Fruit fly (Drosophila melanogaster) whole organism, embryonic: ENCODE data around the gene pHCl-1.

ENCODE experiments used
- ATbp ChIP-seq: fragments of 200-800 bp; sonication (Bioruptor generic); optimal IDR thresholded peaks from 2 replicates; lab custom pipeline; 2017; ENCODE audit warnings: missing biosample characterization, mild to moderate bottlenecking, missing genetic modification characterization, missing genetic modification reagents
- Blimp-1 ChIP-seq: fragments of 200-800 bp; sonication (Bioruptor generic); optimal IDR thresholded peaks from 3 replicates; lab custom pipeline; 2018; ENCODE audit warnings: missing biosample characterization, missing genetic modification characterization, mild to moderate bottlenecking, moderate library complexity, missing genetic modification reagents
- CG11247 ChIP-seq: fragments of 200-800 bp; sonication (Bioruptor generic); IDR thresholded peaks from 2 replicates; pipeline ENCODE4 v1.3.6; 2022; ENCODE audit warnings: missing biosample characterization, missing genetic modification characterization
- CG12299 ChIP-seq: fragments of 200-800 bp; sonication (Bioruptor generic); optimal IDR thresholded peaks from 2 replicates; lab custom pipeline; 2018; ENCODE audit warnings: missing biosample characterization, mild to moderate bottlenecking, missing genetic modification characterization
- CG15269 ChIP-seq: fragments of 200-800 bp; sonication (Bioruptor generic); optimal IDR thresholded peaks from 2 replicates; lab custom pipeline; 2018; ENCODE audit warnings: missing biosample characterization, mild to moderate bottlenecking, missing genetic modification characterization, moderate library complexity
- CG1529 ChIP-seq: fragments of 200-800 bp; sonication (Bioruptor generic); optimal IDR thresholded peaks from 3 replicates; lab custom pipeline; 2018; ENCODE audit warnings: missing biosample characterization, missing genetic modification characterization
- CG1647 ChIP-seq: fragments of 200-800 bp; sonication (Bioruptor generic); optimal IDR thresholded peaks from 3 replicates; lab custom pipeline; 2016; ENCODE audit warnings: missing biosample characterization, missing genetic modification characterization
- CG16779 ChIP-seq: fragments of 200-800 bp; sonication (Bioruptor generic); IDR thresholded peaks from 2 replicates; pipeline ENCODE4 v1.3.6; 2022; ENCODE audit warnings: missing biosample characterization, missing genetic modification characterization
- CG17361 ChIP-seq: fragments of 200-800 bp; sonication (Bioruptor generic); IDR thresholded peaks from 3 replicates; pipeline ENCODE4 v1.3.6; 2022; ENCODE audit warnings: missing biosample characterization, missing genetic modification characterization
- CG17829 ChIP-seq: fragments of 200-800 bp; optimal IDR thresholded peaks from 2 replicates; lab custom pipeline; 2019; ENCODE audit warnings: missing biosample characterization, mild to moderate bottlenecking, missing genetic modification characterization, moderate library complexity
- CG1792 ChIP-seq: fragments of 200-800 bp; sonication (Bioruptor generic); optimal IDR thresholded peaks from 2 replicates; lab custom pipeline; 2016; ENCODE audit warnings: missing biosample characterization, missing genetic modification characterization
- CG18764 ChIP-seq: fragments of 200-800 bp; sonication (Bioruptor generic); optimal IDR thresholded peaks from 3 replicates; lab custom pipeline; 2016; ENCODE audit warnings: missing biosample characterization, missing genetic modification characterization
- CG30431 ChIP-seq: fragments of 200-800 bp; sonication (Bioruptor generic); optimal IDR thresholded peaks from 2 replicates; lab custom pipeline; 2017; ENCODE audit warnings: missing biosample characterization, missing genetic modification characterization
- CG3407 ChIP-seq: fragments of 200-800 bp; sonication (Bioruptor generic); optimal IDR thresholded peaks from 2 replicates; lab custom pipeline; 2018; ENCODE audit warnings: missing biosample characterization, mild to moderate bottlenecking, missing genetic modification characterization
- CG4328 ChIP-seq: fragments of 200-800 bp; sonication (Bioruptor generic); optimal IDR thresholded peaks from 3 replicates; lab custom pipeline; 2017; ENCODE audit warnings: missing biosample characterization, missing genetic modification reagents, missing genetic modification characterization
- CG4730 ChIP-seq: fragments of 200-800 bp; sonication (Bioruptor generic); IDR thresholded peaks from 2 replicates; pipeline ENCODE4 v1.3.6; 2022; ENCODE audit warnings: missing biosample characterization, missing genetic modification characterization
- CG5180 ChIP-seq: fragments of 200-800 bp; sonication (Bioruptor generic); optimal IDR thresholded peaks from 3 replicates; lab custom pipeline; 2017; ENCODE audit warnings: missing biosample characterization, missing genetic modification characterization, mild to moderate bottlenecking, moderate library complexity, missing genetic modification reagents
- CG5953 ChIP-seq: fragments of 200-800 bp; sonication (Bioruptor generic); IDR thresholded peaks from 2 replicates; pipeline ENCODE4 v1.3.6; 2022; ENCODE audit warnings: missing biosample characterization, missing genetic modification characterization
- CG6791 ChIP-seq: fragments of 200-800 bp; sonication (Bioruptor generic); IDR thresholded peaks from 3 replicates; pipeline ENCODE4 v1.3.6; 2022; ENCODE audit warnings: missing biosample characterization, missing genetic modification characterization; ENCODE audit not compliant: partially characterized antibody
- CG8924 ChIP-seq: fragments of 200-800 bp; optimal IDR thresholded peaks from 3 replicates; lab custom pipeline; 2019; ENCODE audit warnings: missing biosample characterization, mild to moderate bottlenecking, missing genetic modification characterization, moderate library complexity
- D19A ChIP-seq: fragments of 200-800 bp; optimal IDR thresholded peaks from 3 replicates; lab custom pipeline; 2019; ENCODE audit warnings: missing biosample characterization, mild to moderate bottlenecking, missing genetic modification characterization, moderate library complexity
- Deaf1 ChIP-seq: fragments of 200-800 bp; optimal IDR thresholded peaks from 3 replicates; lab custom pipeline; 2019; ENCODE audit warnings: missing biosample characterization, mild to moderate bottlenecking, missing genetic modification characterization, moderate library complexity
- Dfd ChIP-seq, 2 experiments: fragments of >200 bp; optimal IDR thresholded peaks; 2 replicates each; lab custom pipeline; 2017; ENCODE audit warnings: missing biosample characterization in 2 of 2, missing genetic modification characterization in 2 of 2
- Elba2 ChIP-seq: fragments of 200-800 bp; sonication (Bioruptor generic); optimal IDR thresholded peaks from 3 replicates; lab custom pipeline; 2016; ENCODE audit warnings: missing biosample characterization, missing genetic modification characterization
- H15 ChIP-seq: fragments of 200-800 bp; sonication (Bioruptor generic); IDR thresholded peaks from 3 replicates; pipeline ENCODE4 v1.3.6; 2022; ENCODE audit warnings: missing biosample characterization, missing genetic modification characterization
- HmgD ChIP-seq: fragments of 200-800 bp; sonication (Bioruptor generic); optimal IDR thresholded peaks from 3 replicates; lab custom pipeline; 2016; ENCODE audit warnings: missing biosample characterization, missing genetic modification characterization
- MESR4 ChIP-seq: fragments of 200-800 bp; sonication (Bioruptor generic); optimal IDR thresholded peaks from 2 replicates; lab custom pipeline; 2018; ENCODE audit warnings: missing biosample characterization, mild to moderate bottlenecking, missing genetic modification characterization, moderate library complexity
- MTF-1 ChIP-seq: fragments of 200-800 bp; sonication (Bioruptor generic); optimal IDR thresholded peaks from 2 replicates; lab custom pipeline; 2018; ENCODE audit warnings: missing biosample characterization, mild to moderate bottlenecking, missing genetic modification characterization, borderline replicate concordance
- Mad ChIP-seq: fragments of 200-800 bp; sonication (Bioruptor generic); optimal IDR thresholded peaks from 2 replicates; lab custom pipeline; 2016; ENCODE audit warnings: missing biosample characterization, missing genetic modification characterization
- Nf-YB ChIP-seq: fragments of 200-800 bp; sonication (Bioruptor generic); optimal IDR thresholded peaks from 3 replicates; lab custom pipeline; 2019; ENCODE audit warnings: missing biosample characterization, mild to moderate bottlenecking, missing genetic modification characterization, moderate library complexity
- Ravus ChIP-seq: fragments of 200-800 bp; sonication (Bioruptor generic); IDR thresholded peaks from 2 replicates; pipeline ENCODE4 v1.3.6; 2022; ENCODE audit warnings: missing biosample characterization, missing genetic modification characterization
- Xbp1 ChIP-seq: fragments of 200-800 bp; sonication (Bioruptor generic); optimal IDR thresholded peaks from 3 replicates; lab custom pipeline; 2016; ENCODE audit warnings: missing biosample characterization, mild to moderate bottlenecking, missing genetic modification characterization
- ab ChIP-seq: fragments of 200-800 bp; sonication (Bioruptor generic); optimal IDR thresholded peaks from 2 replicates; lab custom pipeline; 2016; ENCODE audit warnings: missing biosample characterization, missing genetic modification characterization
- abd-A ChIP-seq: fragments of 200-800 bp; sonication (Bioruptor generic); optimal IDR thresholded peaks from 3 replicates; lab custom pipeline; 2019; ENCODE audit warnings: missing biosample characterization, mild to moderate bottlenecking, missing genetic modification characterization, moderate library complexity
- cad ChIP-seq: fragments of >200 bp; optimal IDR thresholded peaks from 2 replicates; lab custom pipeline; 2017; ENCODE audit warnings: missing biosample characterization, missing genetic modification characterization
- chinmo ChIP-seq: fragments of 200-800 bp; sonication (Bioruptor generic); IDR thresholded peaks from 4 replicates; pipeline ENCODE4 v1.3.6; 2022; ENCODE audit warnings: missing biosample characterization, missing genetic modification characterization; ENCODE audit not compliant: partially characterized antibody
- corto ChIP-seq: fragments of 200-800 bp; sonication (Bioruptor generic); optimal IDR thresholded peaks from 2 replicates; lab custom pipeline; 2016; ENCODE audit warnings: missing biosample characterization, mild to moderate bottlenecking, missing genetic modification characterization, moderate library complexity
- danr ChIP-seq: fragments of 200-800 bp; sonication (Bioruptor generic); IDR thresholded peaks from 2 replicates; pipeline ENCODE4 v1.3.6; 2022; ENCODE audit warnings: missing biosample characterization, missing genetic modification characterization
- eve ChIP-seq, 2 experiments: fragments of >200 bp; optimal IDR thresholded peaks; 2 replicates each; lab custom pipeline; 2017; ENCODE audit warnings: missing biosample characterization in 2 of 2, missing genetic modification characterization in 2 of 2
- gce ChIP-seq: fragments of 200-800 bp; sonication (Bioruptor generic); IDR thresholded peaks from 3 replicates; pipeline ENCODE4 v1.3.6; 2022; ENCODE audit warnings: missing biosample characterization, missing genetic modification characterization
- gsb-n ChIP-seq: fragments of 200-800 bp; sonication (Bioruptor generic); optimal IDR thresholded peaks from 3 replicates; lab custom pipeline; 2018; ENCODE audit warnings: missing biosample characterization, mild to moderate bottlenecking, missing genetic modification characterization
- h ChIP-seq: fragments of >200 bp; optimal IDR thresholded peaks from 2 replicates; lab custom pipeline; 2017
- her ChIP-seq: fragments of 200-800 bp; sonication (Bioruptor generic); optimal IDR thresholded peaks from 2 replicates; lab custom pipeline; 2016; ENCODE audit warnings: missing biosample characterization, missing genetic modification characterization
- oc ChIP-seq: fragments of 200-800 bp; sonication (Bioruptor generic); optimal IDR thresholded peaks from 2 replicates; lab custom pipeline; 2018; ENCODE audit warnings: missing biosample characterization, mild to moderate bottlenecking, missing genetic modification characterization, moderate library complexity
- pita ChIP-seq: fragments of 200-800 bp; sonication (Bioruptor generic); optimal IDR thresholded peaks from 2 replicates; lab custom pipeline; 2017; ENCODE audit warnings: missing biosample characterization, mild to moderate bottlenecking, missing genetic modification characterization
- sima ChIP-seq: fragments of 200-800 bp; sonication (Bioruptor generic); optimal IDR thresholded peaks from 2 replicates; lab custom pipeline; 2016; ENCODE audit warnings: missing biosample characterization, missing genetic modification characterization
- so ChIP-seq: fragments of 200-800 bp; sonication (Bioruptor generic); IDR thresholded peaks from 3 replicates; pipeline ENCODE4 v1.3.6; 2022; ENCODE audit warnings: missing biosample characterization, missing genetic modification characterization
- stc ChIP-seq: fragments of 200-800 bp; sonication (Bioruptor generic); IDR thresholded peaks from 2 replicates; pipeline ENCODE4 v1.3.6; 2022; ENCODE audit warnings: missing biosample characterization, missing genetic modification characterization
- tap ChIP-seq: fragments of 200-800 bp; optimal IDR thresholded peaks from 3 replicates; lab custom pipeline; 2019; ENCODE audit warnings: missing biosample characterization, mild to moderate bottlenecking, missing genetic modification characterization, moderate library complexity
- tll ChIP-seq, 2 experiments: fragments of 200-800 bp in 1 of 2; fragments of >200 bp in 1 of 2; sonication (Bioruptor generic) in 1 of 2; optimal IDR thresholded peaks; 2 replicates each; lab custom pipeline; 2017 to 2019; ENCODE audit warnings: missing biosample characterization in 2 of 2, missing genetic modification characterization in 2 of 2, mild to moderate bottlenecking in 1 of 2, moderate library complexity in 1 of 2
- zfh1 ChIP-seq: fragments of 200-800 bp; sonication (Bioruptor generic); IDR thresholded peaks from 3 replicates; pipeline ENCODE4 v1.3.6; 2022; ENCODE audit warnings: missing biosample characterization, missing genetic modification characterization

pHCl-1 gene

dm6 chr3L:15940823-15941222, 42.0 kb upstream of the pHCl-1 start (continued):
- TF ChIP-seq CG11247 (no peak), Nf-YB (GFP tag; lab: Kevin White, UChicago) (no peak), abd-A (tag; lab: Kevin White, UChicago) (no peak), CG5180 (peak; percentile 87), MESR4 (GFP tag; lab: Kevin White, UChicago) (no peak), danr (no peak), HmgD (no peak), CG30431 (GFP tag; lab: Kevin White, UChicago) (peak; percentile 30), CG18764 (GFP tag; lab: Kevin White, UChicago) (peak; percentile 35), h (lab: Kevin White, UChicago) (no peak), tll (GFP tag; optimal IDR thresholded peaks at IDR 0.05; lab: Kevin White, UChicago) (no peak), Deaf1 (peak; percentile 7), CG1792 (GFP tag; lab: Kevin White, UChicago) (peak; percentile 19), CG6791 (GFP tag; lab: Robert Waterston, UW) (no peak), ATbp (peak; percentile 72), MTF-1 (GFP tag; lab: Kevin White, UChicago) (peak; percentile 4), stc (GFP tag; lab: Robert Waterston, UW) (peak; percentile 68), D19A (peak; percentile 17), tap (tag; lab: Kevin White, UChicago) (peak; percentile 82), CG17829 (peak; percentile 57), chinmo (GFP tag; lab: Robert Waterston, UW) (no peak), Blimp-1 (peak; percentile 83), Ravus (peak; percentile 14), CG5953 (GFP tag; lab: Robert Waterston, UW) (peak; percentile 81), Dfd (GFP tag; optimal IDR thresholded peaks at IDR 0.05; lab: Kevin White, UChicago) (no peak), CG3407 (GFP tag; lab: Kevin White, UChicago) (peak; percentile 24), gsb-n (peak; percentile 40), CG16779 (GFP tag; lab: Robert Waterston, UW) (no peak), H15 (GFP tag; lab: Robert Waterston, UW) (peak; percentile 54; the same call in 1 of the 3 replicates), CG1529 (GFP tag; lab: Kevin White, UChicago) (peak; percentile 65), corto (GFP tag; lab: Kevin White, UChicago) (peak; percentile 47), cad (GFP tag; lab: Kevin White, UChicago) (no peak), so (GFP tag; lab: Robert Waterston, UW) (peak; percentile 50; the same call in 1 of the 3 replicates), oc (tag; lab: Kevin White, UChicago) (peak; percentile 78), Mad (GFP tag; lab: Kevin White, UChicago) (no peak), pita (GFP tag; lab: Kevin White, UChicago) (no peak), ab (GFP tag; lab: Kevin White, UChicago) (no peak), Xbp1 (peak; percentile 70), gce (GFP tag; lab: Robert Waterston, UW) (peak; percentile 55; the same call in 1 of the 3 replicates), her (GFP tag; lab: Kevin White, UChicago) (no peak), Elba2 (GFP tag; lab: Kevin White, UChicago) (no peak), zfh1 (peak; percentile 77; the same call in 2 of the 3 replicates), CG12299 (tag; lab: Kevin White, UChicago) (no peak), CG1647 (GFP tag; lab: Kevin White, UChicago) (peak; percentile 56), CG4328 (GFP tag; lab: Kevin White, UChicago) (peak; percentile 25), CG15269 (tag; lab: Kevin White, UChicago) (peak; percentile 66), CG17361 (GFP tag; lab: Robert Waterston, UW) (peak; percentile 74), CG4730 (GFP tag; lab: Robert Waterston, UW) (peak; percentile 36; the same call in 1 of the 2 replicates), sima (GFP tag; lab: Kevin White, UChicago) (no peak), eve (GFP tag; optimal IDR thresholded peaks at IDR 0.05; lab: Kevin White, UChicago) (peak in 1 of 2 experiments; percentile 26), CG8924 (tag; lab: Kevin White, UChicago) (peak; percentile 64)
